Fruit fly (Drosophila melanogaster): Measurements from ENCODE around the gene grp.

The grp gene

dm6 chr2L:16686412-16687043, 6.7 kb downstream of the grp start (continued):
- TF ChIP-seq CG32006 (GFP tag; optimal IDR thresholded peaks at IDR 0.05) (peak; percentile 62), dac (GFP tag; optimal IDR thresholded peaks at IDR 0.05) (peak; percentile 50), pdm3 (GFP tag; optimal IDR thresholded peaks at IDR 0.05) (peak; percentile 55), net (GFP tag; optimal IDR thresholded peaks at IDR 0.05) (peak; percentile 70), Hr39 (GFP tag; optimal IDR thresholded peaks at IDR 0.05) (peak; percentile 18), Met (GFP tag; optimal IDR thresholded peaks at IDR 0.05) (peak; percentile 33), Eip78C (GFP tag) (peak; percentile 91), CG8319 (GFP tag; optimal IDR thresholded peaks at IDR 0.05) (peak; percentile 28), cyc (GFP tag; optimal IDR thresholded peaks at IDR 0.05) (peak; percentile 11), fd85E (GFP tag; optimal IDR thresholded peaks at IDR 0.05) (no peak), Sox14 (GFP tag; optimal IDR thresholded peaks at IDR 0.05) (peak; percentile 53), CG4318 (GFP tag; optimal IDR thresholded peaks at IDR 0.05) (no peak), CG8119 (GFP tag; IDR thresholded peaks at IDR 0.05) (peak; percentile 82), CG9139 (GFP tag; optimal IDR thresholded peaks at IDR 0.05) (peak; percentile 84), CG15336 (GFP tag; IDR thresholded peaks at IDR 0.05) (peak; percentile 79), CG6163 (GFP tag; IDR thresholded peaks at IDR 0.05) (peak; percentile 80), CG3919 (GFP tag; optimal IDR thresholded peaks at IDR 0.05) (peak; percentile 62), CG8632 (GFP tag; optimal IDR thresholded peaks at IDR 0.05) (peak; percentile 24), Sox15 (GFP tag; optimal IDR thresholded peaks at IDR 0.05) (no peak), CG6854 (GFP tag; optimal IDR thresholded peaks at IDR 0.05) (peak; percentile 82), CG6808 (GFP tag; optimal IDR thresholded peaks at IDR 0.05) (peak; percentile 83), CG6792 (GFP tag; optimal IDR thresholded peaks at IDR 0.05) (peak; percentile 26), CG31627 (GFP tag; optimal IDR thresholded peaks at IDR 0.05) (peak; percentile 11), Eip93F (GFP tag; optimal IDR thresholded peaks at IDR 0.05) (no peak), Lpt (GFP tag; optimal IDR thresholded peaks at IDR 0.05) (peak; percentile 79), fkh (GFP tag; optimal IDR thresholded peaks at IDR 0.05) (no peak), CG10669 (GFP tag; optimal IDR thresholded peaks at IDR 0.05) (peak; percentile 57), salr (GFP tag; optimal IDR thresholded peaks at IDR 0.05) (peak; percentile 29 to 44), CG16779 (tag; optimal IDR thresholded peaks at IDR 0.05) (peak; percentile 78), ss (GFP tag; optimal IDR thresholded peaks at IDR 0.05) (peak; percentile 88 to 90), Hr4 (GFP tag; optimal IDR thresholded peaks at IDR 0.05) (peak; percentile 47), Eip75B (GFP tag; optimal IDR thresholded peaks at IDR 0.05) (peak; percentile 50), svp (GFP tag) (peak; percentile 64), CG1621 (tag; optimal IDR thresholded peaks at IDR 0.05) (peak; percentile 70), CG11294 (GFP tag; IDR thresholded peaks at IDR 0.05) (0 out of 2 replicates have a peak, but pooled peaks have one; percentile 27), Ets96B (tag; optimal IDR thresholded peaks at IDR 0.05) (peak; percentile 55), CG10631 (GFP tag; optimal IDR thresholded peaks at IDR 0.05) (peak; percentile 38), dsx (GFP tag; optimal IDR thresholded peaks at IDR 0.05; ENCODE audit: poor library complexity, severe bottlenecking) (peak; percentile 72), esn (GFP tag; optimal IDR thresholded peaks at IDR 0.05) (peak; percentile 18), Gug (GFP tag; IDR thresholded peaks at IDR 0.05) (peak; percentile 41; the same call in 1 of the 2 replicates)

dm6 chr2L:16687863-16688262, 8.0 kb downstream of the grp start:
- peak; percentile 25 for TF ChIP-seq topi (GFP tag; optimal IDR thresholded peaks at IDR 0.05)
- TF ChIP-seq CG6792 (GFP tag; optimal IDR thresholded peaks at IDR 0.05): peak; percentile 46
- TF ChIP-seq vri (GFP tag; optimal IDR thresholded peaks at IDR 0.05): no peak
- TF ChIP-seq CG7368 (GFP tag; optimal IDR thresholded peaks at IDR 0.05): peak; percentile 30
- no peak for TF ChIP-seq Blimp-1 (GFP tag; optimal IDR thresholded peaks at IDR 0.05)
- TF ChIP-seq CG9139 (GFP tag; optimal IDR thresholded peaks at IDR 0.05): peak; percentile 57
- peak; percentile 64 for TF ChIP-seq Sox14 (GFP tag; optimal IDR thresholded peaks at IDR 0.05)
- no peak for TF ChIP-seq fkh (GFP tag; optimal IDR thresholded peaks at IDR 0.05)
- TF ChIP-seq lz (GFP tag; optimal IDR thresholded peaks at IDR 0.05): no peak
- TF ChIP-seq Sox15 (GFP tag; optimal IDR thresholded peaks at IDR 0.05): no peak
- TF ChIP-seq esn (GFP tag; optimal IDR thresholded peaks at IDR 0.05): peak; percentile 32
- TF ChIP-seq pdm3 (GFP tag; optimal IDR thresholded peaks at IDR 0.05): peak; percentile 72
- peak; percentile 77 for TF ChIP-seq Hr4 (GFP tag; optimal IDR thresholded peaks at IDR 0.05)
- peak; percentile 79 to 81 for TF ChIP-seq ss (GFP tag; optimal IDR thresholded peaks at IDR 0.05)
- peak; percentile 52 for TF ChIP-seq CG34406 (GFP tag; optimal IDR thresholded peaks at IDR 0.05)
- TF ChIP-seq fd85E (GFP tag; optimal IDR thresholded peaks at IDR 0.05): no peak
- TF ChIP-seq achi (GFP tag; optimal IDR thresholded peaks at IDR 0.05): peak; percentile 78
- TF ChIP-seq cyc (GFP tag; optimal IDR thresholded peaks at IDR 0.05): no peak
- TF ChIP-seq CG16779 (tag; optimal IDR thresholded peaks at IDR 0.05): peak; percentile 60
- peak; percentile 41 for TF ChIP-seq CG6276 (GFP tag; optimal IDR thresholded peaks at IDR 0.05)
- peak; percentile 87 for TF ChIP-seq CG8119 (GFP tag; IDR thresholded peaks at IDR 0.05)
- TF ChIP-seq CG11902 (GFP tag; optimal IDR thresholded peaks at IDR 0.05): no peak
- TF ChIP-seq Hr38 (GFP tag; optimal IDR thresholded peaks at IDR 0.05): no peak

Measured in whole organism, prepupa.